Worm (Caenorhabditis elegans): ENCODE data around the gene Y69H2.3.

Gene Y69H2.3

ce11 chrV:18616287-18616686 lies 47.6 kb downstream of the Y69H2.3 start, which contains the start of gene nhr-70:
nhr-70 (plus strand) TSS chrV:18616587.
- TF ChIP-seq rbr-2 (tag; optimal IDR thresholded peaks at IDR 0.05) (no peak), lim-7 (GFP tag; IDR thresholded peaks at IDR 0.05) (no peak), daf-19 (GFP tag; conservative IDR thresholded peaks at IDR 0.05) (no peak)

ce11 chrV:18614498-18614897 lies 49.4 kb downstream of the Y69H2.3 start:
- TF ChIP-seq arid-1 (GFP tag; conservative IDR thresholded peaks at IDR 0.05) (no peak), D1046.2 (GFP tag; IDR thresholded peaks at IDR 0.05) (no peak), hif-1 (tag; optimal IDR thresholded peaks at IDR 0.05) (peak in 1 of 2 experiments; percentile 53), ztf-7 (tag; optimal IDR thresholded peaks at IDR 0.05) (no peak), pqm-1 (tag; optimal IDR thresholded peaks at IDR 0.05) (peak; percentile 43), T20F7.1 (GFP tag; optimal IDR thresholded peaks at IDR 0.05) (no peak), T26A8.4 (GFP tag; IDR thresholded peaks at IDR 0.05) (peak; percentile 52; the same call in 1 of the 2 replicates), ceh-82 (tag; optimal IDR thresholded peaks at IDR 0.05) (no peak), attf-4 (tag; optimal IDR thresholded peaks at IDR 0.05) (no peak), duxl-1 (tag; optimal IDR thresholded peaks at IDR 0.05; ENCODE audit: poor library complexity) (peak; percentile 62), mdl-1 (tag; optimal IDR thresholded peaks at IDR 0.05) (peak; percentile 59 to 82), ztf-11 (tag; optimal IDR thresholded peaks at IDR 0.05) (no peak), gei-8 (GFP tag; optimal IDR thresholded peaks at IDR 0.05) (no peak), egl-27 (tag; optimal IDR thresholded peaks at IDR 0.05) (no peak), mes-2 (tag; optimal IDR thresholded peaks at IDR 0.05; ENCODE audit: poor library complexity, severe bottlenecking) (no peak), hlh-30 (tag; optimal IDR thresholded peaks at IDR 0.05; ENCODE audit: insufficient read depth) (peak; percentile 90), nhr-77 (tag; optimal IDR thresholded peaks at IDR 0.05) (peak; percentile 63), unc-62 (GFP tag; optimal IDR thresholded peaks at IDR 0.05 in 1 of 2) (peak in 1 of 2 experiments; percentile 99), unc-62 (tag; optimal IDR thresholded peaks at IDR 0.05) (no peak), lin-29 (GFP tag; IDR thresholded peaks at IDR 0.05) (no peak), sdz-12 (GFP tag; optimal IDR thresholded peaks at IDR 0.05) (no peak), nhr-41 (GFP tag; IDR thresholded peaks at IDR 0.05) (no peak), nhr-76 (tag; optimal IDR thresholded peaks at IDR 0.05) (no peak), hlh-11 (tag; optimal IDR thresholded peaks at IDR 0.05) (peak; percentile 93), ces-1 (GFP tag; optimal IDR thresholded peaks at IDR 0.05) (no peak), ZK337.2 (GFP tag; IDR thresholded peaks at IDR 0.05) (no peak), F26F4.8 (GFP tag; conservative IDR thresholded peaks at IDR 0.05) (no peak), aly-2 (tag; optimal IDR thresholded peaks at IDR 0.05) (no peak), spr-1 (tag; optimal IDR thresholded peaks at IDR 0.05) (no peak), nhr-25 (tag; optimal IDR thresholded peaks at IDR 0.05; ENCODE audit: borderline replicate concordance, insufficient read depth) (peak; percentile 12), cey-2 (tag; optimal IDR thresholded peaks at IDR 0.05; ENCODE audit: borderline replicate concordance, insufficient read depth) (no peak), nhr-10 (tag; optimal IDR thresholded peaks at IDR 0.05) (no peak), mdt-29 (GFP tag; IDR thresholded peaks at IDR 0.05) (no peak), lin-39 (tag; optimal IDR thresholded peaks at IDR 0.05) (no peak), ceh-28 (tag; optimal IDR thresholded peaks at IDR 0.05) (peak; percentile 20), lin-13 (GFP tag; optimal IDR thresholded peaks at IDR 0.05) (peak; percentile 23), daf-19 (GFP tag; conservative IDR thresholded peaks at IDR 0.05) (no peak), nhr-237 (tag; optimal IDR thresholded peaks at IDR 0.05) (no peak), daf-12 (tag; optimal IDR thresholded peaks at IDR 0.05) (no peak), nhr-48 (tag; optimal IDR thresholded peaks at IDR 0.05) (peak; percentile 46), skn-1 (tag; optimal IDR thresholded peaks at IDR 0.05) (no peak), lsy-2 (tag; optimal IDR thresholded peaks at IDR 0.05) (peak in 1 of 2 experiments; percentile 60), Y105C5A.15 (GFP tag; IDR thresholded peaks at IDR 0.05) (no peak), ZK546.5 (tag; optimal IDR thresholded peaks at IDR 0.05) (no peak), nhr-6 (tag; optimal IDR thresholded peaks at IDR 0.05) (peak; percentile 66), jun-1 (tag; optimal IDR thresholded peaks at IDR 0.05) (peak; percentile 10), lin-1 (GFP tag; IDR thresholded peaks at IDR 0.05) (no peak), ceh-32 (tag; optimal IDR thresholded peaks at IDR 0.05; ENCODE audit: poor library complexity) (no peak)

Measured in whole organism, L4 larva.